Worm (Caenorhabditis elegans) whole organism, early embryonic: ENCODE results near the gene gst-40.

ENCODE experiments used
- aly-1 ChIP-seq: sonication (generic microtip); optimal IDR thresholded peaks from 2 replicates; lab custom pipeline; 2016; ENCODE audit warnings: missing genetic modification characterization, missing compliant biosample characterization
- ama-1 ChIP-seq: fragments of 150-350 bp; optimal IDR thresholded peaks from 2 replicates; lab custom pipeline; 2014
- ceh-13 ChIP-seq: fragments of 200-800 bp; sonication (Bioruptor generic); optimal IDR thresholded peaks from 2 replicates; lab custom pipeline; 2018; ENCODE audit warnings: mild to moderate bottlenecking, missing genetic modification characterization, missing compliant biosample characterization
- ceh-36 ChIP-seq: sonication (generic microtip); optimal IDR thresholded peaks from 2 replicates; lab custom pipeline; 2016; ENCODE audit warnings: missing genetic modification characterization, inconsistent platforms, missing compliant biosample characterization
- ets-7 ChIP-seq: sonication (generic microtip); optimal IDR thresholded peaks from 2 replicates; lab custom pipeline; 2016; ENCODE audit warnings: missing genotype, missing genetic modification characterization, missing compliant biosample characterization
- flt-1 ChIP-seq: fragments of 200-800 bp; sonication (Bioruptor generic); IDR thresholded peaks from 2 replicates; pipeline ENCODE4 v1.3.6; 2022; ENCODE audit warnings: missing genetic modification characterization, missing compliant biosample characterization
- hmbx-1 ChIP-seq: sonication (generic microtip); optimal IDR thresholded peaks from 2 replicates; lab custom pipeline; 2016; ENCODE audit warnings: mild to moderate bottlenecking, missing genetic modification characterization, missing compliant biosample characterization
- hnd-1 ChIP-seq: sonication (generic microtip); optimal IDR thresholded peaks from 2 replicates; lab custom pipeline; 2016; ENCODE audit warnings: missing genetic modification characterization, missing compliant biosample characterization
- pes-1 ChIP-seq: fragments of 200-800 bp; sonication (Bioruptor generic); IDR thresholded peaks from 2 replicates; pipeline ENCODE4 v1.3.6; 2022; ENCODE audit warnings: missing genetic modification reagents, missing genetic modification characterization, missing compliant biosample characterization
- sea-1 ChIP-seq: fragments of 200-800 bp; sonication (Bioruptor generic); conservative IDR thresholded peaks from 2 replicates; pipeline ENCODE4 v1.3.6; 2022; ENCODE audit warnings: missing genetic modification characterization, missing compliant biosample characterization

- TF ChIP-seq ama-1 (lab: Kevin White, UChicago) (no peak), flt-1 (GFP tag; lab: Robert Waterston, UW) (no peak), ceh-13 (GFP tag; lab: Kevin White, UChicago) (no peak), pes-1 (GFP tag; lab: Robert Waterston, UW) (no peak), aly-1 (no peak), ets-7 (tag; lab: Kevin White, UChicago) (no peak), ceh-36 (no peak), sea-1 (no peak), hnd-1 (tag; lab: Kevin White, UChicago) (no peak), hmbx-1 (tag; lab: Kevin White, UChicago) (no peak)
These were observed 22.1 kb downstream of the gst-40 start for ce11 chrIV:782393-782792.
